Worm (Caenorhabditis elegans) whole organism, early embryonic: ENCODE data around the gene W03F9.4.

ENCODE experiments used
- B0310.2 ChIP-seq: sonication (generic microtip); optimal IDR thresholded peaks from 2 replicates; lab custom pipeline; 2016; ENCODE audit warnings: mild to moderate bottlenecking, missing genetic modification characterization, missing compliant biosample characterization
- F13C5.2 ChIP-seq: sonication (generic microtip); optimal IDR thresholded peaks from 2 replicates; lab custom pipeline; 2017; ENCODE audit warnings: mild to moderate bottlenecking, missing genetic modification characterization, inconsistent platforms, missing compliant biosample characterization
- ama-1 ChIP-seq: fragments of 150-350 bp; optimal IDR thresholded peaks from 2 replicates; lab custom pipeline; 2014
- ceh-36 ChIP-seq: sonication (generic microtip); optimal IDR thresholded peaks from 2 replicates; lab custom pipeline; 2016; ENCODE audit warnings: missing genetic modification characterization, inconsistent platforms, missing compliant biosample characterization
- ets-7 ChIP-seq: sonication (generic microtip); optimal IDR thresholded peaks from 2 replicates; lab custom pipeline; 2016; ENCODE audit warnings: missing genotype, missing genetic modification characterization, missing compliant biosample characterization
- flt-1 ChIP-seq: fragments of 200-800 bp; sonication (Bioruptor generic); IDR thresholded peaks from 2 replicates; pipeline ENCODE4 v1.3.6; 2022; ENCODE audit warnings: missing genetic modification characterization, missing compliant biosample characterization
- hmbx-1 ChIP-seq: sonication (generic microtip); optimal IDR thresholded peaks from 2 replicates; lab custom pipeline; 2016; ENCODE audit warnings: mild to moderate bottlenecking, missing genetic modification characterization, missing compliant biosample characterization
- hmg-4 ChIP-seq: fragments of 200-800 bp; sonication (Bioruptor generic); optimal IDR thresholded peaks from 2 replicates; lab custom pipeline; 2018; ENCODE audit warnings: mild to moderate bottlenecking, missing genetic modification characterization, missing compliant biosample characterization
- hnd-1 ChIP-seq: sonication (generic microtip); optimal IDR thresholded peaks from 2 replicates; lab custom pipeline; 2016; ENCODE audit warnings: missing genetic modification characterization, missing compliant biosample characterization
- pes-1 ChIP-seq: fragments of 200-800 bp; sonication (Bioruptor generic); IDR thresholded peaks from 2 replicates; pipeline ENCODE4 v1.3.6; 2022; ENCODE audit warnings: missing genetic modification reagents, missing genetic modification characterization, missing compliant biosample characterization
- sea-1 ChIP-seq: fragments of 200-800 bp; sonication (Bioruptor generic); conservative IDR thresholded peaks from 2 replicates; pipeline ENCODE4 v1.3.6; 2022; ENCODE audit warnings: missing genetic modification characterization, missing compliant biosample characterization
- tbx-11 ChIP-seq: fragments of 200-800 bp; sonication (Bioruptor generic); IDR thresholded peaks from 2 replicates; pipeline ENCODE4 v1.3.6; 2022; ENCODE audit warnings: missing genetic modification characterization, missing compliant biosample characterization
- tbx-37 ChIP-seq: fragments of 200-800 bp; sonication (Bioruptor generic); conservative IDR thresholded peaks from 2 replicates; pipeline ENCODE4 v1.3.6; 2022; ENCODE audit warnings: missing genetic modification reagents, missing genetic modification characterization, missing compliant biosample characterization
- tra-4 ChIP-seq: sonication (generic microtip); optimal IDR thresholded peaks from 2 replicates; lab custom pipeline; 2017; ENCODE audit warnings: missing genetic modification characterization, missing compliant biosample characterization

DNA sequence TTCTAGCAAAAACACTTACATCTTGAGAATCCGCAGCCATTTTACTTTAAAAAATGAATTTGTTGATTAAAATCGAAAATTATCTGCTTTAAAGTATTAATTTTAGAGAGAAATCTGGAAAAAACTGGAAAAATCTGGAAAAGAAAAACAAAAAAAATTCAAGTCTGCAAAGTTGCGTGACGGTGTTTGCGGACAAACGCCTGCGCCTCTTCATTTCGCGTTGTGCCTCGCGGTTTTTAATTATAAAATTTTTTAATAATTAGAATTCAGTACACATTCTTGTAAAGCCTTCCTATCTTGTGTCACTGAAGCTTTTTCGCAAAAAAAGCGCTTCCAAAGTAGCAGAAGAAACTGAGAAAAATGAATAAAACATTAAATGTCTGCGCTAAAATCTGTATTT is 24.6 kb downstream of the W03F9.4 start, which contains the start of gene W03F9.1:
- TF ChIP-seq ama-1: no peak
- no peak for TF ChIP-seq ceh-36
- TF ChIP-seq tra-4 (tag; lab: Kevin White, UChicago): no peak
- no peak for TF ChIP-seq hmg-4 (GFP tag; lab: Kevin White, UChicago)
- TF ChIP-seq flt-1: no peak
- no peak for TF ChIP-seq sea-1 (GFP tag; lab: Robert Waterston, UW)
- TF ChIP-seq B0310.2 (tag; lab: Kevin White, UChicago): no peak
- TF ChIP-seq pes-1 (GFP tag; lab: Robert Waterston, UW): 0 out of 2 replicates have a peak, but pooled peaks have one; percentile 14
- peak; percentile 28 for TF ChIP-seq hmbx-1 (tag; lab: Kevin White, UChicago)
- TF ChIP-seq F13C5.2 (tag; lab: Kevin White, UChicago): peak; percentile 29
- no peak for TF ChIP-seq ets-7 (tag; lab: Kevin White, UChicago)
- TF ChIP-seq tbx-37: no peak
- TF ChIP-seq hnd-1 (tag; lab: Kevin White, UChicago): no peak
- TF ChIP-seq tbx-11 (GFP tag; lab: Robert Waterston, UW): no peak
